Fruit fly (Drosophila melanogaster) whole organism, embryonic: ENCODE measurements around the gene CG10348.

ENCODE experiments used
- B-H1 ChIP-seq: fragments of 200-800 bp; sonication (Bioruptor generic); IDR thresholded peaks from 3 replicates; pipeline ENCODE4 v1.3.6; 2022; ENCODE audit warnings: missing biosample characterization, missing genetic modification characterization
- CG10543 ChIP-seq: fragments of 200-800 bp; sonication (Bioruptor generic); optimal IDR thresholded peaks from 3 replicates; lab custom pipeline; 2017; ENCODE audit warnings: missing biosample characterization, mild to moderate bottlenecking, missing genetic modification characterization, moderate library complexity
- CG12219 ChIP-seq: fragments of 200-800 bp; sonication (Bioruptor generic); optimal IDR thresholded peaks from 3 replicates; lab custom pipeline; 2018; ENCODE audit warnings: missing biosample characterization, mild to moderate bottlenecking, missing genetic modification characterization
- CG14441 ChIP-seq: fragments of 200-800 bp; sonication (Bioruptor generic); IDR thresholded peaks from 2 replicates; pipeline ENCODE4 v1.3.6; 2022; ENCODE audit warnings: missing biosample characterization, missing genetic modification characterization
- CG17829 ChIP-seq: fragments of 200-800 bp; optimal IDR thresholded peaks from 2 replicates; lab custom pipeline; 2019; ENCODE audit warnings: missing biosample characterization, mild to moderate bottlenecking, missing genetic modification characterization, moderate library complexity
- CG30403 ChIP-seq: fragments of 200-800 bp; sonication (Bioruptor generic); optimal IDR thresholded peaks from 3 replicates; lab custom pipeline; 2016; ENCODE audit warnings: missing biosample characterization, missing genetic modification characterization
- CG3065 ChIP-seq: fragments of 200-800 bp; sonication (Bioruptor generic); optimal IDR thresholded peaks from 2 replicates; lab custom pipeline; 2016; ENCODE audit warnings: missing biosample characterization, missing genetic modification characterization
- CG32767 ChIP-seq: fragments of 200-800 bp; sonication (Bioruptor generic); IDR thresholded peaks from 2 replicates; pipeline ENCODE4 v1.3.6; 2022; ENCODE audit warnings: missing biosample characterization, missing genetic modification characterization
- CG3995 ChIP-seq: fragments of 200-800 bp; sonication (Bioruptor generic); optimal IDR thresholded peaks from 3 replicates; lab custom pipeline; 2016; ENCODE audit warnings: missing biosample characterization, missing genetic modification characterization
- CG42726 ChIP-seq: fragments of 200-800 bp; sonication (Bioruptor generic); IDR thresholded peaks from 2 replicates; pipeline ENCODE4 v1.3.6; 2022; ENCODE audit warnings: missing biosample characterization, missing genetic modification characterization; ENCODE audit not compliant: partially characterized antibody
- CG4707 ChIP-seq: fragments of 200-800 bp; sonication (Bioruptor generic); optimal IDR thresholded peaks from 2 replicates; lab custom pipeline; 2018; ENCODE audit warnings: missing biosample characterization, mild to moderate bottlenecking, missing genetic modification characterization, moderate library complexity
- CG5245 ChIP-seq: fragments of 200-800 bp; sonication (Bioruptor generic); optimal IDR thresholded peaks from 3 replicates; lab custom pipeline; 2016; ENCODE audit warnings: missing biosample characterization, missing genetic modification characterization
- CG6175 ChIP-seq: fragments of 200-800 bp; sonication (Bioruptor generic); IDR thresholded peaks from 3 replicates; pipeline ENCODE4 v1.3.6; 2022; ENCODE audit warnings: missing biosample characterization, missing genetic modification characterization
- CG6765 ChIP-seq: fragments of 200-800 bp; sonication (Bioruptor generic); optimal IDR thresholded peaks from 3 replicates; lab custom pipeline; 2017; ENCODE audit warnings: missing biosample characterization, mild to moderate bottlenecking, missing genetic modification characterization
- CG6854 ChIP-seq: fragments of 200-800 bp; sonication (Bioruptor generic); optimal IDR thresholded peaks from 3 replicates; lab custom pipeline; 2017; ENCODE audit warnings: missing biosample characterization, mild to moderate bottlenecking, missing genetic modification characterization
- CG7928 ChIP-seq: fragments of 200-800 bp; sonication (Bioruptor generic); optimal IDR thresholded peaks from 2 replicates; lab custom pipeline; 2017; ENCODE audit warnings: missing biosample characterization, mild to moderate bottlenecking, missing genetic modification characterization
- CG9727 ChIP-seq: fragments of 200-800 bp; sonication (Bioruptor generic); optimal IDR thresholded peaks from 3 replicates; lab custom pipeline; 2017; ENCODE audit warnings: missing biosample characterization, mild to moderate bottlenecking, missing genetic modification characterization
- Deaf1 ChIP-seq: fragments of 200-800 bp; optimal IDR thresholded peaks from 3 replicates; lab custom pipeline; 2019; ENCODE audit warnings: missing biosample characterization, mild to moderate bottlenecking, missing genetic modification characterization, moderate library complexity
- HmgZ ChIP-seq: fragments of 200-800 bp; sonication (Bioruptor generic); optimal IDR thresholded peaks from 2 replicates; lab custom pipeline; 2018; ENCODE audit warnings: missing biosample characterization, mild to moderate bottlenecking, missing genetic modification characterization
- Hsf ChIP-seq: fragments of 200-800 bp; sonication (Bioruptor generic); optimal IDR thresholded peaks from 3 replicates; lab custom pipeline; 2016; ENCODE audit warnings: missing biosample characterization, missing genetic modification characterization
- Lhr ChIP-seq: fragments of 200-800 bp; sonication (Bioruptor generic); optimal IDR thresholded peaks from 3 replicates; lab custom pipeline; 2017; ENCODE audit warnings: mild to moderate bottlenecking, missing biosample characterization, missing genetic modification reagents, missing genetic modification characterization
- Sry-δ ChIP-seq: fragments of 200-800 bp; sonication (Bioruptor generic); optimal IDR thresholded peaks from 2 replicates; lab custom pipeline; 2016; ENCODE audit warnings: missing biosample characterization, missing genetic modification characterization
- Stat92E ChIP-seq, 3 experiments: fragments of >200 bp in 2 of 3; fragments of 200-800 bp in 1 of 3; sonication (Bioruptor generic) in 1 of 3; optimal IDR thresholded peaks; 2 replicates each; lab custom pipeline; 2017 to 2019; ENCODE audit warnings: missing biosample characterization in 3 of 3, missing genetic modification characterization in 3 of 3, mild to moderate bottlenecking in 1 of 3, moderate library complexity in 1 of 3
- Taf1 ChIP-seq: fragments of 200-800 bp; sonication (Bioruptor generic); IDR thresholded peaks from 2 replicates; pipeline ENCODE4 v1.3.6; 2022; ENCODE audit warnings: missing biosample characterization, missing genetic modification characterization
- Usf ChIP-seq: fragments of 200-800 bp; sonication (Bioruptor generic); optimal IDR thresholded peaks from 2 replicates; lab custom pipeline; 2017; ENCODE audit warnings: missing genotype, missing biosample characterization, missing genetic modification characterization
- ap ChIP-seq: fragments of 200-800 bp; sonication (Bioruptor generic); IDR thresholded peaks from 2 replicates; pipeline ENCODE4 v1.3.6; 2022; ENCODE audit warnings: missing biosample characterization, missing genetic modification characterization
- caup ChIP-seq: fragments of 200-800 bp; sonication (Bioruptor generic); optimal IDR thresholded peaks from 3 replicates; lab custom pipeline; 2017; ENCODE audit warnings: missing biosample characterization, mild to moderate bottlenecking, missing genetic modification characterization, moderate library complexity; ENCODE audit not compliant: severe bottlenecking
- ewg ChIP-seq: fragments of 200-800 bp; sonication (Bioruptor generic); optimal IDR thresholded peaks from 3 replicates; lab custom pipeline; 2017; ENCODE audit warnings: mild to moderate bottlenecking, missing biosample characterization, missing genetic modification reagents, missing genetic modification characterization
- ftz-f1 ChIP-seq: fragments of 200-800 bp; sonication (Bioruptor generic); optimal IDR thresholded peaks from 2 replicates; lab custom pipeline; 2016; ENCODE audit warnings: missing biosample characterization, missing genetic modification characterization
- gfzf ChIP-seq: fragments of 200-800 bp; sonication (Bioruptor generic); optimal IDR thresholded peaks from 2 replicates; lab custom pipeline; 2016; ENCODE audit warnings: missing biosample characterization, mild to moderate bottlenecking, missing genetic modification characterization, moderate library complexity
- gro ChIP-seq: fragments of 200-800 bp; sonication (Bioruptor generic); optimal IDR thresholded peaks from 2 replicates; lab custom pipeline; 2016; ENCODE audit warnings: missing biosample characterization, missing genetic modification characterization
- gsb ChIP-seq: fragments of 200-800 bp; sonication (Bioruptor generic); IDR thresholded peaks from 2 replicates; pipeline ENCODE4 v1.3.6; 2022; ENCODE audit warnings: missing biosample characterization, missing genetic modification characterization
- her ChIP-seq: fragments of 200-800 bp; sonication (Bioruptor generic); optimal IDR thresholded peaks from 2 replicates; lab custom pipeline; 2016; ENCODE audit warnings: missing biosample characterization, missing genetic modification characterization
- inv ChIP-seq: fragments of 200-800 bp; sonication (Bioruptor generic); IDR thresholded peaks from 2 replicates; pipeline ENCODE4 v1.3.6; 2022; ENCODE audit warnings: missing biosample characterization, missing genetic modification characterization; ENCODE audit not compliant: partially characterized antibody
- jing ChIP-seq: fragments of 200-800 bp; sonication (Bioruptor generic); optimal IDR thresholded peaks from 2 replicates; lab custom pipeline; 2018; ENCODE audit warnings: missing biosample characterization, mild to moderate bottlenecking, missing genetic modification characterization
- kay ChIP-seq: fragments of 200-800 bp; sonication (Bioruptor generic); optimal IDR thresholded peaks from 2 replicates; lab custom pipeline; 2016; ENCODE audit warnings: missing biosample characterization, missing genetic modification characterization
- kni ChIP-seq: fragments of 200-800 bp; sonication (Bioruptor generic); optimal IDR thresholded peaks from 3 replicates; lab custom pipeline; 2017; ENCODE audit warnings: mild to moderate bottlenecking, missing biosample characterization, missing genetic modification reagents, missing genetic modification characterization
- nau ChIP-seq: fragments of 200-800 bp; sonication (Bioruptor generic); optimal IDR thresholded peaks from 3 replicates; lab custom pipeline; 2017; ENCODE audit warnings: missing biosample characterization, mild to moderate bottlenecking, missing genetic modification characterization, missing genetic modification reagents
- nom ChIP-seq: fragments of 200-800 bp; sonication (Bioruptor generic); optimal IDR thresholded peaks from 2 replicates; lab custom pipeline; 2017; ENCODE audit warnings: missing biosample characterization, missing genetic modification characterization, mild to moderate bottlenecking, moderate library complexity, missing genetic modification reagents
- pfk ChIP-seq: fragments of 200-800 bp; sonication (Bioruptor generic); optimal IDR thresholded peaks from 2 replicates; lab custom pipeline; 2018; ENCODE audit warnings: missing biosample characterization, mild to moderate bottlenecking, missing genetic modification characterization, moderate library complexity
- scrt ChIP-seq: fragments of 200-800 bp; sonication (Bioruptor generic); optimal IDR thresholded peaks from 2 replicates; lab custom pipeline; 2018; ENCODE audit warnings: missing biosample characterization, mild to moderate bottlenecking, missing genetic modification characterization, moderate library complexity
- sens-2 ChIP-seq: fragments of 200-800 bp; sonication (Bioruptor generic); IDR thresholded peaks from 2 replicates; pipeline ENCODE4 v1.3.6; 2022; ENCODE audit warnings: missing biosample characterization, missing genetic modification characterization
- stwl ChIP-seq: fragments of 200-800 bp; sonication (Bioruptor generic); optimal IDR thresholded peaks from 3 replicates; lab custom pipeline; 2018; ENCODE audit warnings: missing biosample characterization, mild to moderate bottlenecking, missing genetic modification characterization, moderate library complexity
- tio ChIP-seq: fragments of 200-800 bp; sonication (Bioruptor generic); optimal IDR thresholded peaks from 2 replicates; lab custom pipeline; 2017; ENCODE audit warnings: missing biosample characterization, missing genetic modification characterization, inconsistent platforms
- tll ChIP-seq, 2 experiments: fragments of 200-800 bp in 1 of 2; fragments of >200 bp in 1 of 2; sonication (Bioruptor generic) in 1 of 2; optimal IDR thresholded peaks; 2 replicates each; lab custom pipeline; 2017 to 2019; ENCODE audit warnings: missing biosample characterization in 2 of 2, missing genetic modification characterization in 2 of 2, mild to moderate bottlenecking in 1 of 2, moderate library complexity in 1 of 2
- tup ChIP-seq: fragments of 200-800 bp; sonication (Bioruptor generic); optimal IDR thresholded peaks from 2 replicates; lab custom pipeline; 2016; ENCODE audit warnings: missing biosample characterization, mild to moderate bottlenecking, missing genetic modification characterization, moderate library complexity
- unc-4 ChIP-seq: fragments of 200-800 bp; sonication (Bioruptor generic); IDR thresholded peaks from 2 replicates; pipeline ENCODE4 v1.3.6; 2022; ENCODE audit warnings: missing biosample characterization, missing genetic modification characterization; ENCODE audit not compliant: partially characterized antibody
- z ChIP-seq: fragments of 200-800 bp; sonication (Bioruptor generic); IDR thresholded peaks from 3 replicates; pipeline ENCODE4 v1.3.6; 2022; ENCODE audit warnings: missing biosample characterization, missing genetic modification characterization
- zen2 ChIP-seq: fragments of 200-800 bp; sonication (Bioruptor generic); IDR thresholded peaks from 3 replicates; pipeline ENCODE4 v1.3.6; 2022; ENCODE audit warnings: missing biosample characterization, missing genetic modification characterization; ENCODE audit not compliant: partially characterized antibody
- zf30C ChIP-seq: fragments of 200-800 bp; sonication (Bioruptor generic); optimal IDR thresholded peaks from 3 replicates; lab custom pipeline; 2018; ENCODE audit warnings: missing biosample characterization, mild to moderate bottlenecking, missing genetic modification characterization

The CG10348 gene

dm6 chr2L:18737239-18737638 is 4.9 kb upstream of the CG10348 start:
- no peak for TF ChIP-seq CG7928
- peak; percentile 31 for TF ChIP-seq ftz-f1 (GFP tag; lab: Kevin White, UChicago)
- peak; percentile 66 for TF ChIP-seq scrt
- TF ChIP-seq kni (GFP tag; lab: Kevin White, UChicago): peak; percentile 23
- no peak for TF ChIP-seq her
- no peak for TF ChIP-seq tup (GFP tag; lab: Kevin White, UChicago)
- TF ChIP-seq z: no peak
- peak; percentile 19 for TF ChIP-seq CG10543 (GFP tag; lab: Kevin White, UChicago)
- TF ChIP-seq CG30403 (GFP tag; lab: Kevin White, UChicago): no peak
- TF ChIP-seq CG3995 (GFP tag; lab: Kevin White, UChicago): no peak
- TF ChIP-seq gsb (GFP tag; lab: Robert Waterston, UW): no peak
- TF ChIP-seq kay (GFP tag; lab: Kevin White, UChicago): no peak
- TF ChIP-seq sens-2: no peak
- TF ChIP-seq CG6854 (GFP tag; lab: Kevin White, UChicago): no peak
- TF ChIP-seq pfk (GFP tag; lab: Kevin White, UChicago): no peak
- TF ChIP-seq nau: no peak
- peak; percentile 46 for TF ChIP-seq CG17829 (tag; lab: Kevin White, UChicago)
- TF ChIP-seq zen2 (GFP tag; lab: Robert Waterston, UW): no peak
- TF ChIP-seq Usf: no peak
- no peak for TF ChIP-seq Taf1 (GFP tag; lab: Robert Waterston, UW)
- TF ChIP-seq B-H1 (GFP tag; lab: Robert Waterston, UW): no peak
- no peak for TF ChIP-seq gfzf (GFP tag; lab: Kevin White, UChicago)
- no peak for TF ChIP-seq inv (GFP tag; lab: Robert Waterston, UW)
- no peak for TF ChIP-seq CG42726 (GFP tag; lab: Robert Waterston, UW)
- TF ChIP-seq gro (GFP tag; lab: Kevin White, UChicago): no peak
- no peak for TF ChIP-seq Hsf
- no peak for TF ChIP-seq Sry-δ
- TF ChIP-seq CG12219 (GFP tag; lab: Kevin White, UChicago): no peak
- no peak for TF ChIP-seq CG4707 (GFP tag; lab: Kevin White, UChicago)
- TF ChIP-seq CG3065 (GFP tag; lab: Kevin White, UChicago): no peak
- TF ChIP-seq CG6175 (GFP tag; lab: Robert Waterston, UW): no peak
- peak; percentile 97 for TF ChIP-seq Deaf1
- TF ChIP-seq ap (GFP tag; lab: Robert Waterston, UW): no peak
- no peak for TF ChIP-seq Lhr (GFP tag; lab: Kevin White, UChicago)
- no peak for TF ChIP-seq CG9727 (GFP tag; lab: Kevin White, UChicago)
- TF ChIP-seq stwl (tag; lab: Kevin White, UChicago): no peak
- TF ChIP-seq Stat92E (GFP tag; optimal IDR thresholded peaks at IDR 0.05; lab: Kevin White, UChicago): peak in 1 of 3 experiments; percentile 54
- no peak for TF ChIP-seq nom (GFP tag; lab: Kevin White, UChicago)
- no peak for TF ChIP-seq zf30C (GFP tag; lab: Kevin White, UChicago)
- TF ChIP-seq CG5245 (GFP tag; lab: Kevin White, UChicago): no peak
- TF ChIP-seq HmgZ: no peak
- TF ChIP-seq unc-4 (GFP tag; lab: Robert Waterston, UW): no peak
- TF ChIP-seq ewg: no peak
- peak; percentile 22; the same call in 1 of the 2 replicates for TF ChIP-seq CG32767
- no peak for TF ChIP-seq tio
- no peak for TF ChIP-seq CG14441
- no peak for TF ChIP-seq tll (GFP tag; optimal IDR thresholded peaks at IDR 0.05; lab: Kevin White, UChicago)
- no peak for TF ChIP-seq CG6765 (GFP tag; lab: Kevin White, UChicago)
- peak; percentile 45 for TF ChIP-seq jing
- TF ChIP-seq caup (GFP tag; lab: Kevin White, UChicago): no peak
